Fruit fly (Drosophila melanogaster) whole organism, prepupa: ENCODE results near the gene ohgt.
A peak's percentile ranks its signal among the peaks of the same experiment; 100 is the strongest.

Experiments used
- Lpt ChIP-seq: fragments of 200-800 bp; sonication (Bioruptor generic); optimal IDR thresholded peaks from 3 replicates; lab custom pipeline; 2016; ENCODE audit warnings: missing biosample characterization, missing genetic modification characterization
- esn ChIP-seq: fragments of 200-800 bp; sonication (Bioruptor generic); optimal IDR thresholded peaks from 2 replicates; lab custom pipeline; 2016; ENCODE audit warnings: missing biosample characterization, mild to moderate bottlenecking, missing genetic modification characterization, moderate library complexity
- topi ChIP-seq: fragments of 200-800 bp; sonication (Bioruptor generic); optimal IDR thresholded peaks from 3 replicates; lab custom pipeline; 2016; ENCODE audit warnings: missing biosample characterization, missing genetic modification characterization

DNA sequence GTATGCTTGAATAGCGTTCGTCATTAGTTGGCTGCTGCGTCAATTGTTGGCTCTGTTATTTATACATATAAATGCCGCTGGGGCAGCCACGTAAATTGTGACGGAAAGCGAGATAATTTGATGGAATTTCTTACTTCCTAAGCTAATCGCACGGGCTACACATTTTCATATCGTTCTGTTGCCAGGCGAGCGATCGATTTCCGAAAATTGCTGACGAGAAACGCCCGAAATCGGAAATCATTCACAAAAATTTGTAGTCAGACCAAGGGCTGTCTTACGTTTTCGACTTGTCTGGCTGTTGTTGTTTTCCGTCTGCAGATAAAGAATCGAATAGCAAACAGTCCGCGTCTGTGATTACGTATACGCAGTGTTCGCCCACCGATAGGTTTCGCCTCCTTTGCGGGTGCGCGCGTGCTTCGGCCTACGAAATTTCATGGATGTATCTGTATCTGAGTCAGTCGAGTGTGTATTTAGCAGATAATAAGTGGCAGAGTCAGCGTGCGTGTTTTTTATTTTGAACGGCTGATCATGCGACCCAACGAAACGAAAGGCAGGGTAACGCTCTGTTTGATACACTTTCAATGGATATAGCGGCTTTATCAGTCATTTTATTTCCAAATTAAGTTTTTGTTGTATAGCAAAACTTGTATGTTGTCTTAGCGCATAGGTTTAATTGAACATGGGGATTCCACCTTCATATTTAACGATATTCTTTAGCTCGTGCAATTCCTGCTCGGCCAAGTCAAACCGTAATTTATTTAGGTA, 48.7 kb downstream of the ohgt start:
- TF ChIP-seq topi (GFP tag; lab: Kevin White, UChicago) (no peak), Lpt (GFP tag; lab: Kevin White, UChicago) (no peak), esn (peak; percentile 40)
